Worm (Caenorhabditis elegans) whole organism, late embryonic: ENCODE data around the gene ergi-1.

Experiments
- F13H6.1 ChIP-seq: sonication (generic microtip); optimal IDR thresholded peaks from 2 replicates; lab custom pipeline; 2016; ENCODE audit warnings: missing genetic modification characterization, missing compliant biosample characterization
- T23F11.4 ChIP-seq: fragments of 200-800 bp; sonication (Bioruptor generic); optimal IDR thresholded peaks from 2 replicates; lab custom pipeline; 2018; ENCODE audit warnings: mild to moderate bottlenecking, missing genetic modification characterization, missing compliant biosample characterization
- ama-1 ChIP-seq: fragments of 150-350 bp; optimal IDR thresholded peaks from 2 replicates; lab custom pipeline; 2014
- elt-2 ChIP-seq: sonication (generic microtip); optimal IDR thresholded peaks from 2 replicates; lab custom pipeline; 2016; ENCODE audit warnings: missing genetic modification reagents, missing genetic modification characterization, missing compliant biosample characterization
- fkh-10 ChIP-seq: fragments of 150-350 bp; optimal IDR thresholded peaks from 2 replicates; lab custom pipeline; 2014; ENCODE audit warnings: missing biosample characterization, missing genetic modification reagents, missing genetic modification characterization
- lim-6 ChIP-seq: sonication (generic microtip); optimal IDR thresholded peaks from 2 replicates; lab custom pipeline; 2016; ENCODE audit warnings: missing genetic modification characterization, missing compliant biosample characterization
- nfya-1 ChIP-seq: sonication (generic microtip); optimal IDR thresholded peaks from 2 replicates; lab custom pipeline; 2017; ENCODE audit warnings: missing genetic modification characterization, mild to moderate bottlenecking, missing compliant biosample characterization, antibody characterized with exemption, moderate library complexity
- pag-3 ChIP-seq: sonication (generic microtip); optimal IDR thresholded peaks from 2 replicates; lab custom pipeline; 2016; ENCODE audit warnings: missing compliant biosample characterization, missing genetic modification characterization, borderline replicate concordance
- pha-4 ChIP-seq: fragments of 150-350 bp; optimal IDR thresholded peaks from 2 replicates; lab custom pipeline; 2018; ENCODE audit warnings: missing biosample characterization, missing genetic modification reagents, missing genetic modification characterization
- syd-9 ChIP-seq: sonication (generic microtip); optimal IDR thresholded peaks from 2 replicates; lab custom pipeline; 2016; ENCODE audit warnings: mild to moderate bottlenecking, missing genetic modification characterization, moderate library complexity, missing compliant biosample characterization

DNA sequence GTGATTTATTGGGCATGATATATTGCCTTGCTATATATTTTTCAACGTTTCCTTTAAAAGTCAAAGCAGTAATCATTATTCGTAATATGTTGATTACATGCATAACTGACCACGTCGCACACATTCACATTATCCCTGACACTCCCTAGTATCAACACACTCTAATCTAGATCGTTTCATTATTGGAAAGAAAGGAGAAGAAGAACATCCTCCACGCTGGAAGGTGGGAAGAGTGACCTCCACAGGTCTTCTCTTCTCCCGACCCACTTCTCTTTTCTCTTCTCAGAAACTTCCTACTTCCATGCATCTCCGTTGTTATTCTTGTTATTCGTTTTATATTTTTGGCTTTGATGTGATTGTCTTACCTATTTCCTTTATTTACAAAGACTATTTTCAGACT, 39.0 kb upstream of the ergi-1 start, which contains the start of gene txdc-12.2:
- TF ChIP-seq T23F11.4 (GFP tag; lab: Kevin White, UChicago) (no peak), F13H6.1 (no peak), pha-4 (tag; lab: Kevin White, UChicago) (no peak), pag-3 (tag; lab: Kevin White, UChicago) (no peak), nfya-1 (tag; lab: Kevin White, UChicago) (no peak), elt-2 (tag; lab: Kevin White, UChicago) (no peak), lim-6 (tag; lab: Kevin White, UChicago) (no peak), ama-1 (lab: Kevin White, UChicago) (no peak), fkh-10 (GFP tag; lab: Kevin White, UChicago) (no peak), syd-9 (tag; lab: Kevin White, UChicago) (no peak)
